Fruit fly (Drosophila melanogaster) whole organism, embryonic: ENCODE results near the gene CG34026.

Experiments used
- CG10462 ChIP-seq: fragments of 200-800 bp; sonication (Bioruptor generic); optimal IDR thresholded peaks from 2 replicates; lab custom pipeline; 2016; ENCODE audit warnings: missing biosample characterization, missing genetic modification characterization
- CG11560 ChIP-seq: fragments of 200-800 bp; sonication (Bioruptor generic); IDR thresholded peaks from 3 replicates; pipeline ENCODE4 v1.3.6; 2022; ENCODE audit warnings: missing biosample characterization, missing genetic modification characterization
- CG18262 ChIP-seq: fragments of 200-800 bp; optimal IDR thresholded peaks from 3 replicates; lab custom pipeline; 2019; ENCODE audit warnings: missing biosample characterization, mild to moderate bottlenecking, missing genetic modification characterization, moderate library complexity
- CG18619 ChIP-seq: fragments of 200-800 bp; sonication (Bioruptor generic); optimal IDR thresholded peaks from 3 replicates; lab custom pipeline; 2017; ENCODE audit warnings: missing biosample characterization, mild to moderate bottlenecking, missing genetic modification characterization
- CG8765 ChIP-seq: fragments of 200-800 bp; sonication (Bioruptor generic); IDR thresholded peaks from 2 replicates; pipeline ENCODE4 v1.3.6; 2022; ENCODE audit warnings: missing biosample characterization, missing genetic modification characterization
- CTCF ChIP-seq: fragments of 200-800 bp; sonication (Bioruptor generic); optimal IDR thresholded peaks from 2 replicates; lab custom pipeline; 2017; ENCODE audit warnings: missing biosample characterization, mild to moderate bottlenecking, missing genetic modification characterization, moderate library complexity
- Dfd ChIP-seq, 2 experiments: fragments of >200 bp; optimal IDR thresholded peaks; 2 replicates each; lab custom pipeline; 2017; ENCODE audit warnings: missing biosample characterization in 2 of 2, missing genetic modification characterization in 2 of 2
- Dll ChIP-seq: fragments of 200-800 bp; sonication (Bioruptor generic); IDR thresholded peaks from 4 replicates; pipeline ENCODE4 v1.3.6; 2022; ENCODE audit warnings: missing biosample characterization, missing genetic modification characterization; ENCODE audit not compliant: partially characterized antibody
- cad ChIP-seq: fragments of >200 bp; optimal IDR thresholded peaks from 2 replicates; lab custom pipeline; 2017; ENCODE audit warnings: missing biosample characterization, missing genetic modification characterization
- cwo ChIP-seq: fragments of 200-800 bp; sonication (Bioruptor generic); optimal IDR thresholded peaks from 3 replicates; lab custom pipeline; 2017; ENCODE audit warnings: missing biosample characterization, missing genetic modification characterization, mild to moderate bottlenecking, moderate library complexity, missing genetic modification reagents
- fd96Cb ChIP-seq: fragments of 200-800 bp; sonication (Bioruptor generic); optimal IDR thresholded peaks from 2 replicates; lab custom pipeline; 2018; ENCODE audit warnings: missing biosample characterization, mild to moderate bottlenecking, missing genetic modification characterization, moderate library complexity
- ro ChIP-seq: fragments of 200-800 bp; sonication (Bioruptor generic); IDR thresholded peaks from 2 replicates; pipeline ENCODE4 v1.3.6; 2022; ENCODE audit warnings: missing biosample characterization, missing genetic modification characterization
- z ChIP-seq: fragments of 200-800 bp; sonication (Bioruptor generic); IDR thresholded peaks from 3 replicates; pipeline ENCODE4 v1.3.6; 2022; ENCODE audit warnings: missing biosample characterization, missing genetic modification characterization

DNA sequence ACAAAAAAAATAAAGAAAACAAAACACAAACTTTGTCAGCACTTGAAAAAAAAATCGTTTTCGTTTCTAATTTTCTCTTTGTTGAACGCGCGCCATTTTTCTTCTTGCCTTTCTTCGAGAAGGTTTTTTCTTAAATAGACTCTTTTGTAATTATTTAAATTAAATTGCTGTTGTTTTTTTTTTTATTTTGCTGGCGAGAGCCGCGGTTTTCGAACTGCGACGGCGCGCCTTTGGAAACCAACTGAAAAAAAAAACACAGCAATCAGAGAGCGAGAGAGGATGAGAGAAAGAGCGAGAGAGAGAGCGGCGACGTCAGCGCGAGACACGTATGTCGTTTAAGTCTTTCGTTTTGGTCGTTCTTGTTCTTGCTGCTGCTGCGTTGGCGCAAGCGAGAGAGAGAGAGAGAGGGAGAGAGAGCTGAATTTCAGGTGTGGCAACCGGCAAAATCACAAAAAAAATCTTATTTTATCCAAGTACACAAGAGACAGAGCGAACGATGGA lies 37.6 kb upstream of the CG34026 start:
- no peak for TF ChIP-seq CTCF
- TF ChIP-seq cwo (GFP tag; lab: Kevin White, UChicago) = no peak
- no peak for TF ChIP-seq CG11560 (tag; lab: Robert Waterston, UW)
- no peak for TF ChIP-seq CG18619 (GFP tag; lab: Kevin White, UChicago)
- no peak for TF ChIP-seq CG18262 (tag; lab: Kevin White, UChicago)
- TF ChIP-seq cad (GFP tag; lab: Kevin White, UChicago) = no peak
- TF ChIP-seq CG8765 (GFP tag; lab: Robert Waterston, UW) = no peak
- no peak for TF ChIP-seq fd96Cb (tag; lab: Kevin White, UChicago)
- no peak for TF ChIP-seq z (GFP tag; lab: Robert Waterston, UW)
- no peak for TF ChIP-seq Dll (GFP tag; lab: Robert Waterston, UW)
- no peak for TF ChIP-seq Dfd (GFP tag; optimal IDR thresholded peaks at IDR 0.05; lab: Kevin White, UChicago)
- TF ChIP-seq ro (GFP tag; lab: Robert Waterston, UW) = no peak
- TF ChIP-seq CG10462 (GFP tag; lab: Kevin White, UChicago) = no peak
